Fruit fly (Drosophila melanogaster) whole organism, embryonic: ENCODE data around the gene dpr20.
A peak's percentile ranks its signal among the peaks of the same experiment; 100 is the strongest.

ENCODE experiments used
- Atf-2 ChIP-seq: fragments of 200-800 bp; sonication (Bioruptor generic); optimal IDR thresholded peaks from 2 replicates; lab custom pipeline; 2016; ENCODE audit warnings: missing biosample characterization, missing genetic modification characterization
- Bdp1 ChIP-seq: fragments of 200-800 bp; sonication (Bioruptor generic); optimal IDR thresholded peaks from 3 replicates; lab custom pipeline; 2016; ENCODE audit warnings: missing biosample characterization, missing genetic modification characterization
- C15 ChIP-seq: fragments of 200-800 bp; sonication (Bioruptor generic); IDR thresholded peaks from 3 replicates; pipeline ENCODE4 v1.3.6; 2022; ENCODE audit warnings: missing biosample characterization, missing genetic modification characterization
- CG10431 ChIP-seq: fragments of 200-800 bp; sonication (Bioruptor generic); optimal IDR thresholded peaks from 3 replicates; lab custom pipeline; 2018; ENCODE audit warnings: missing biosample characterization, mild to moderate bottlenecking, missing genetic modification characterization
- CG10543 ChIP-seq: fragments of 200-800 bp; sonication (Bioruptor generic); optimal IDR thresholded peaks from 3 replicates; lab custom pipeline; 2017; ENCODE audit warnings: missing biosample characterization, mild to moderate bottlenecking, missing genetic modification characterization, moderate library complexity
- CG1233 ChIP-seq: fragments of 200-800 bp; sonication (Bioruptor generic); optimal IDR thresholded peaks from 4 replicates; lab custom pipeline; 2018; ENCODE audit warnings: missing biosample characterization, mild to moderate bottlenecking, missing genetic modification characterization
- CG14014 ChIP-seq: fragments of 200-800 bp; sonication (Bioruptor generic); IDR thresholded peaks from 2 replicates; pipeline ENCODE4 v1.3.6; 2022; ENCODE audit warnings: missing biosample characterization, missing genetic modification characterization
- CG16863 ChIP-seq: fragments of 200-800 bp; sonication (Bioruptor generic); optimal IDR thresholded peaks from 3 replicates; lab custom pipeline; 2016; ENCODE audit warnings: missing biosample characterization, missing genetic modification characterization
- CG17359 ChIP-seq: fragments of 200-800 bp; sonication (Bioruptor generic); optimal IDR thresholded peaks from 3 replicates; lab custom pipeline; 2018; ENCODE audit warnings: missing biosample characterization, mild to moderate bottlenecking, missing genetic modification characterization, moderate library complexity
- CG2120 ChIP-seq: fragments of 200-800 bp; sonication (Bioruptor generic); optimal IDR thresholded peaks from 3 replicates; lab custom pipeline; 2016; ENCODE audit warnings: missing biosample characterization, missing genetic modification characterization
- CG2712 ChIP-seq: fragments of 200-800 bp; optimal IDR thresholded peaks from 3 replicates; lab custom pipeline; 2019; ENCODE audit warnings: missing biosample characterization, mild to moderate bottlenecking, missing genetic modification characterization, moderate library complexity
- CG34422 ChIP-seq: fragments of 200-800 bp; sonication (Bioruptor generic); IDR thresholded peaks from 3 replicates; pipeline ENCODE4 v1.3.6; 2022; ENCODE audit warnings: missing biosample characterization, missing genetic modification characterization
- CG42726 ChIP-seq: fragments of 200-800 bp; sonication (Bioruptor generic); IDR thresholded peaks from 2 replicates; pipeline ENCODE4 v1.3.6; 2022; ENCODE audit warnings: missing biosample characterization, missing genetic modification characterization; ENCODE audit not compliant: partially characterized antibody
- CG6654 ChIP-seq: fragments of 200-800 bp; sonication (Bioruptor generic); optimal IDR thresholded peaks from 2 replicates; lab custom pipeline; 2017; ENCODE audit warnings: missing biosample characterization, mild to moderate bottlenecking, missing genetic modification characterization
- CG6813 ChIP-seq: fragments of 200-800 bp; sonication (Bioruptor generic); optimal IDR thresholded peaks from 2 replicates; lab custom pipeline; 2017; ENCODE audit warnings: missing biosample characterization, missing genetic modification characterization, mild to moderate bottlenecking, moderate library complexity, missing genetic modification reagents
- CG7745 ChIP-seq: fragments of 200-800 bp; sonication (Bioruptor generic); optimal IDR thresholded peaks from 2 replicates; lab custom pipeline; 2018; ENCODE audit warnings: missing biosample characterization, mild to moderate bottlenecking, missing genetic modification characterization, moderate library complexity
- CHES-1-like ChIP-seq: fragments of 200-800 bp; sonication (Bioruptor generic); optimal IDR thresholded peaks from 2 replicates; lab custom pipeline; 2016; ENCODE audit warnings: missing biosample characterization, missing genetic modification characterization
- Camta ChIP-seq: fragments of 200-800 bp; sonication (Bioruptor generic); optimal IDR thresholded peaks from 2 replicates; lab custom pipeline; 2016; ENCODE audit warnings: missing biosample characterization, missing genetic modification characterization
- CkIIα-i1 ChIP-seq: fragments of 200-800 bp; sonication (Bioruptor generic); IDR thresholded peaks from 2 replicates; pipeline ENCODE4 v1.3.6; 2022; ENCODE audit warnings: missing biosample characterization, missing genetic modification characterization
- CoRest ChIP-seq: fragments of 200-800 bp; sonication (Bioruptor generic); optimal IDR thresholded peaks from 3 replicates; lab custom pipeline; 2018; ENCODE audit warnings: missing biosample characterization, mild to moderate bottlenecking, missing genetic modification characterization, moderate library complexity
- D19A ChIP-seq: fragments of 200-800 bp; optimal IDR thresholded peaks from 3 replicates; lab custom pipeline; 2019; ENCODE audit warnings: missing biosample characterization, mild to moderate bottlenecking, missing genetic modification characterization, moderate library complexity
- D19B ChIP-seq: fragments of 200-800 bp; sonication (Bioruptor generic); optimal IDR thresholded peaks from 2 replicates; lab custom pipeline; 2017; ENCODE audit warnings: missing biosample characterization, mild to moderate bottlenecking, missing genetic modification characterization
- Doc3 ChIP-seq: fragments of 200-800 bp; sonication (Bioruptor generic); IDR thresholded peaks from 3 replicates; pipeline ENCODE4 v1.3.6; 2022; ENCODE audit warnings: missing biosample characterization, missing genetic modification characterization; ENCODE audit not compliant: partially characterized antibody
- H15 ChIP-seq: fragments of 200-800 bp; sonication (Bioruptor generic); IDR thresholded peaks from 3 replicates; pipeline ENCODE4 v1.3.6; 2022; ENCODE audit warnings: missing biosample characterization, missing genetic modification characterization
- HLH54F ChIP-seq: fragments of 200-800 bp; sonication (Bioruptor generic); optimal IDR thresholded peaks from 3 replicates; lab custom pipeline; 2016; ENCODE audit warnings: missing biosample characterization, missing genetic modification characterization
- HLHmδ ChIP-seq: fragments of 200-800 bp; sonication (Bioruptor generic); optimal IDR thresholded peaks from 2 replicates; lab custom pipeline; 2018; ENCODE audit warnings: missing biosample characterization, mild to moderate bottlenecking, missing genetic modification characterization, moderate library complexity
- HmgD ChIP-seq: fragments of 200-800 bp; sonication (Bioruptor generic); optimal IDR thresholded peaks from 3 replicates; lab custom pipeline; 2016; ENCODE audit warnings: missing biosample characterization, missing genetic modification characterization
- Hr78 ChIP-seq, 2 experiments: fragments of 200-800 bp in 1 of 2; fragments of >200 bp in 1 of 2; sonication (Bioruptor generic) in 1 of 2; optimal IDR thresholded peaks; 2 replicates each; lab custom pipeline; 2017 to 2019; ENCODE audit warnings: missing biosample characterization in 2 of 2, missing genetic modification characterization in 2 of 2, mild to moderate bottlenecking in 1 of 2, moderate library complexity in 1 of 2
- Oli ChIP-seq: fragments of 200-800 bp; sonication (Bioruptor generic); optimal IDR thresholded peaks from 2 replicates; lab custom pipeline; 2018; ENCODE audit warnings: missing biosample characterization, mild to moderate bottlenecking, missing genetic modification characterization, moderate library complexity
- Ravus ChIP-seq: fragments of 200-800 bp; sonication (Bioruptor generic); IDR thresholded peaks from 2 replicates; pipeline ENCODE4 v1.3.6; 2022; ENCODE audit warnings: missing biosample characterization, missing genetic modification characterization
- Rfx ChIP-seq: fragments of 200-800 bp; sonication (Bioruptor generic); IDR thresholded peaks from 2 replicates; pipeline ENCODE4 v1.3.6; 2022; ENCODE audit warnings: missing biosample characterization, missing genetic modification characterization
- Tbp ChIP-seq: fragments of >200 bp; optimal IDR thresholded peaks from 2 replicates; lab custom pipeline; 2018; ENCODE audit warnings: missing biosample characterization, missing genetic modification characterization
- Trl ChIP-seq, 3 experiments: fragments of >200 bp in 2 of 3; fragments of 200-800 bp in 1 of 3; sonication (Bioruptor generic) in 1 of 3; optimal IDR thresholded peaks; 2 replicates in 1 of 3; 3 replicates in 2 of 3; lab custom pipeline; 2016 to 2017; ENCODE audit warnings: missing biosample characterization in 1 of 3, missing genetic modification characterization in 1 of 3
- bowl ChIP-seq: fragments of 200-800 bp; sonication (Bioruptor generic); IDR thresholded peaks from 2 replicates; pipeline ENCODE4 v1.3.6; 2022; ENCODE audit warnings: missing biosample characterization, missing genetic modification characterization
- chif ChIP-seq, 2 experiments: fragments of 200-800 bp; sonication (Bioruptor generic); optimal IDR thresholded peaks; 3 replicates each; lab custom pipeline; 2016; ENCODE audit warnings: missing biosample characterization in 2 of 2, missing genetic modification characterization in 2 of 2
- croc ChIP-seq: fragments of 200-800 bp; sonication (Bioruptor generic); conservative IDR thresholded peaks from 3 replicates; pipeline ENCODE4 v1.3.6; 2022; ENCODE audit warnings: missing biosample characterization, missing genetic modification characterization
- ems ChIP-seq: fragments of 200-800 bp; sonication (Bioruptor generic); optimal IDR thresholded peaks from 3 replicates; lab custom pipeline; 2016; ENCODE audit warnings: missing biosample characterization, missing genetic modification characterization
- fd64A ChIP-seq: fragments of 200-800 bp; sonication (Bioruptor generic); optimal IDR thresholded peaks from 3 replicates; lab custom pipeline; 2018; ENCODE audit warnings: missing biosample characterization, mild to moderate bottlenecking, missing genetic modification characterization
- hkb ChIP-seq, 2 experiments: fragments of 200-800 bp in 1 of 2; fragments of >200 bp in 1 of 2; sonication (Bioruptor generic) in 1 of 2; IDR thresholded peaks in 1 of 2; optimal IDR thresholded peaks in 1 of 2; 2 replicates each; pipeline versions ENCODE4 v1.3.6 to Lab custom; 2017 to 2022; ENCODE audit warnings: missing biosample characterization in 1 of 2, missing genetic modification characterization in 1 of 2
- inv ChIP-seq: fragments of 200-800 bp; sonication (Bioruptor generic); IDR thresholded peaks from 2 replicates; pipeline ENCODE4 v1.3.6; 2022; ENCODE audit warnings: missing biosample characterization, missing genetic modification characterization; ENCODE audit not compliant: partially characterized antibody
- knrl ChIP-seq: fragments of 200-800 bp; sonication (Bioruptor generic); IDR thresholded peaks from 3 replicates; pipeline ENCODE4 v1.3.6; 2022; ENCODE audit warnings: missing biosample characterization, missing genetic modification characterization; ENCODE audit not compliant: partially characterized antibody
- nerfin-1 ChIP-seq: fragments of 200-800 bp; sonication (Bioruptor generic); optimal IDR thresholded peaks from 3 replicates; lab custom pipeline; 2019; ENCODE audit warnings: missing biosample characterization, mild to moderate bottlenecking, missing genetic modification characterization, moderate library complexity
- pfk ChIP-seq: fragments of 200-800 bp; sonication (Bioruptor generic); optimal IDR thresholded peaks from 2 replicates; lab custom pipeline; 2018; ENCODE audit warnings: missing biosample characterization, mild to moderate bottlenecking, missing genetic modification characterization, moderate library complexity
- psq ChIP-seq: fragments of 200-800 bp; sonication (Bioruptor generic); optimal IDR thresholded peaks from 2 replicates; lab custom pipeline; 2017; ENCODE audit warnings: missing biosample characterization, missing genetic modification characterization
- sima ChIP-seq: fragments of 200-800 bp; sonication (Bioruptor generic); optimal IDR thresholded peaks from 2 replicates; lab custom pipeline; 2016; ENCODE audit warnings: missing biosample characterization, missing genetic modification characterization
- sob ChIP-seq: fragments of 200-800 bp; sonication (Bioruptor generic); IDR thresholded peaks from 2 replicates; pipeline ENCODE4 v1.3.6; 2022; ENCODE audit warnings: missing biosample characterization, missing genetic modification characterization
- stwl ChIP-seq: fragments of 200-800 bp; sonication (Bioruptor generic); optimal IDR thresholded peaks from 3 replicates; lab custom pipeline; 2018; ENCODE audit warnings: missing biosample characterization, mild to moderate bottlenecking, missing genetic modification characterization, moderate library complexity
- sug ChIP-seq: fragments of 200-800 bp; optimal IDR thresholded peaks from 2 replicates; lab custom pipeline; 2019; ENCODE audit warnings: missing biosample characterization, mild to moderate bottlenecking, missing genetic modification characterization, moderate library complexity
- yki ChIP-seq: fragments of >200 bp; optimal IDR thresholded peaks from 3 replicates; lab custom pipeline; 2018

The dpr20 gene

dm6 chr3L:904991-905745, 48.1 kb upstream of the dpr20 start (continued):
- no peak for TF ChIP-seq inv (GFP tag; lab: Robert Waterston, UW)
- TF ChIP-seq Doc3 (GFP tag; lab: Robert Waterston, UW), result no peak
- TF ChIP-seq nerfin-1 (tag; lab: Kevin White, UChicago), result peak; percentile 95
- TF ChIP-seq CoRest, result peak; percentile 31
- TF ChIP-seq CG10543 (GFP tag; lab: Kevin White, UChicago), result no peak
- no peak for TF ChIP-seq CG34422 (GFP tag; lab: Robert Waterston, UW)
- no peak for TF ChIP-seq ems (GFP tag; lab: Kevin White, UChicago)
- no peak for TF ChIP-seq Atf-2
- no peak for TF ChIP-seq Rfx (GFP tag; lab: Robert Waterston, UW)
- TF ChIP-seq HLHmδ (GFP tag; lab: Kevin White, UChicago), result no peak
- TF ChIP-seq stwl, result no peak
- TF ChIP-seq CG7745, result no peak
- TF ChIP-seq C15 (GFP tag; lab: Robert Waterston, UW), result no peak
- no peak for TF ChIP-seq D19B (GFP tag; lab: Kevin White, UChicago)
- no peak for TF ChIP-seq chif (GFP tag; optimal IDR thresholded peaks at IDR 0.05; lab: Kevin White, UChicago)
- TF ChIP-seq Camta (GFP tag; lab: Kevin White, UChicago), result no peak
- TF ChIP-seq CG16863 (GFP tag; lab: Kevin White, UChicago), result no peak
- TF ChIP-seq fd64A (GFP tag; lab: Kevin White, UChicago), result no peak
- peak; percentile 36 for TF ChIP-seq D19A (tag; lab: Kevin White, UChicago)
- no peak for TF ChIP-seq CG2120 (GFP tag; lab: Kevin White, UChicago)
- no peak for TF ChIP-seq CG6654 (GFP tag; lab: Kevin White, UChicago)
- no peak for TF ChIP-seq HLH54F (GFP tag; lab: Kevin White, UChicago)
- TF ChIP-seq Tbp (GFP tag; lab: Kevin White, UChicago), result no peak
- TF ChIP-seq CG17359 (tag; lab: Kevin White, UChicago), result peak; percentile 46
- TF ChIP-seq CG42726 (GFP tag; lab: Robert Waterston, UW), result no peak
- TF ChIP-seq CG1233, result no peak
- TF ChIP-seq CG10431 (GFP tag; lab: Kevin White, UChicago), result no peak
- no peak for TF ChIP-seq sob (GFP tag; lab: Robert Waterston, UW)
- no peak for TF ChIP-seq CkIIα-i1
- no peak for TF ChIP-seq hkb (optimal IDR thresholded peaks at IDR 0.05; lab: Kevin White, UChicago)
- peak; percentile 47 for TF ChIP-seq hkb (GFP tag; IDR thresholded peaks at IDR 0.05; lab: Robert Waterston, UW)
- TF ChIP-seq Bdp1, result no peak
- no peak for TF ChIP-seq knrl
- TF ChIP-seq yki, result no peak
- TF ChIP-seq H15 (GFP tag; lab: Robert Waterston, UW), result 0 out of 3 replicates have a peak, but pooled peaks have one; percentile 29
- no peak for TF ChIP-seq Hr78 (GFP tag; optimal IDR thresholded peaks at IDR 0.05; lab: Kevin White, UChicago)
- no peak for TF ChIP-seq HmgD (GFP tag; lab: Kevin White, UChicago)
- no peak for TF ChIP-seq sima
- TF ChIP-seq Trl (optimal IDR thresholded peaks at IDR 0.05; lab: Kevin White, UChicago), result no peak
- no peak for TF ChIP-seq Trl (GFP tag; optimal IDR thresholded peaks at IDR 0.05; lab: Kevin White, UChicago)
- no peak for TF ChIP-seq CG6813 (GFP tag; lab: Kevin White, UChicago)
- TF ChIP-seq sug, result no peak
- TF ChIP-seq CG14014 (GFP tag; lab: Robert Waterston, UW), result no peak
- no peak for TF ChIP-seq CHES-1-like
- TF ChIP-seq Oli (tag; lab: Kevin White, UChicago), result peak; percentile 50
- no peak for TF ChIP-seq bowl (GFP tag; lab: Robert Waterston, UW)
- TF ChIP-seq croc (GFP tag; lab: Robert Waterston, UW), result peak; percentile 46
- no peak for TF ChIP-seq psq (GFP tag; lab: Kevin White, UChicago)
- TF ChIP-seq CG2712 (tag; lab: Kevin White, UChicago), result peak; percentile 79
- TF ChIP-seq pfk, result no peak
- TF ChIP-seq Ravus (GFP tag; lab: Robert Waterston, UW), result no peak
